Worm (Caenorhabditis elegans) whole organism, mixed stage, embryonic: ENCODE results near the gene M163.22.

Source experiments
- M03D4.4 ChIP-seq: sonication (generic microtip); optimal IDR thresholded peaks from 2 replicates; lab custom pipeline; 2017; ENCODE audit warnings: mild to moderate bottlenecking, missing genetic modification characterization, missing compliant biosample characterization
- bed-3 ChIP-seq: fragments of 200-800 bp; sonication (Bioruptor generic); optimal IDR thresholded peaks from 3 replicates; lab custom pipeline; 2018; ENCODE audit warnings: mild to moderate bottlenecking, missing genetic modification characterization, moderate library complexity, missing compliant biosample characterization
- blmp-1 ChIP-seq: fragments of 150-350 bp; optimal IDR thresholded peaks from 2 replicates; lab custom pipeline; 2014; ENCODE audit warnings: missing biosample characterization, missing genetic modification characterization
- ceh-39 ChIP-seq: fragments of 150-350 bp; optimal IDR thresholded peaks from 2 replicates; lab custom pipeline; 2014; ENCODE audit warnings: missing biosample characterization, missing genetic modification characterization
- ceh-43 ChIP-seq: fragments of 200-800 bp; sonication (Bioruptor generic); optimal IDR thresholded peaks from 2 replicates; lab custom pipeline; 2018; ENCODE audit warnings: mild to moderate bottlenecking, missing genetic modification characterization, moderate library complexity, missing compliant biosample characterization
- ceh-83 ChIP-seq: fragments of 200-800 bp; sonication (Bioruptor generic); optimal IDR thresholded peaks from 2 replicates; lab custom pipeline; 2018; ENCODE audit warnings: mild to moderate bottlenecking, missing genetic modification characterization, missing compliant biosample characterization
- ces-1 ChIP-seq: fragments of 150-350 bp; optimal IDR thresholded peaks from 2 replicates; lab custom pipeline; 2014; ENCODE audit warnings: missing biosample characterization, missing genetic modification reagents, missing genetic modification characterization
- cnd-1 ChIP-seq: fragments of 200-800 bp; sonication (Bioruptor generic); optimal IDR thresholded peaks from 2 replicates; lab custom pipeline; 2018; ENCODE audit warnings: mild to moderate bottlenecking, missing genetic modification characterization, missing compliant biosample characterization
- drap-1 ChIP-seq: fragments of 200-800 bp; sonication (Bioruptor generic); optimal IDR thresholded peaks from 3 replicates; lab custom pipeline; 2018; ENCODE audit warnings: mild to moderate bottlenecking, missing genetic modification characterization, missing compliant biosample characterization
- elt-1 ChIP-seq: sonication (generic microtip); optimal IDR thresholded peaks from 2 replicates; lab custom pipeline; 2017; ENCODE audit warnings: missing genetic modification characterization, mild to moderate bottlenecking, missing compliant biosample characterization, antibody characterized with exemption, moderate library complexity, borderline replicate concordance; ENCODE audit not compliant: insufficient read depth
- elt-3 ChIP-seq: fragments of 150-350 bp; optimal IDR thresholded peaks from 2 replicates; lab custom pipeline; 2014; ENCODE audit warnings: missing biosample characterization, missing genetic modification characterization
- flh-1 ChIP-seq: fragments of 200-800 bp; sonication (Bioruptor generic); optimal IDR thresholded peaks from 2 replicates; lab custom pipeline; 2018; ENCODE audit warnings: mild to moderate bottlenecking, missing genetic modification characterization, moderate library complexity, missing compliant biosample characterization
- ham-2 ChIP-seq: fragments of 200-800 bp; sonication (Bioruptor generic); optimal IDR thresholded peaks from 2 replicates; lab custom pipeline; 2018; ENCODE audit warnings: mild to moderate bottlenecking, missing genetic modification characterization, missing compliant biosample characterization
- hlh-1 ChIP-seq: fragments of 150-350 bp; optimal IDR thresholded peaks from 2 replicates; lab custom pipeline; 2014; ENCODE audit warnings: missing biosample characterization, missing genetic modification reagents, missing genetic modification characterization
- lin-13 ChIP-seq: fragments of 150-350 bp; optimal IDR thresholded peaks from 2 replicates; lab custom pipeline; 2014; ENCODE audit warnings: missing biosample characterization, missing genetic modification characterization
- lin-32 ChIP-seq: fragments of 200-800 bp; sonication (Bioruptor generic); optimal IDR thresholded peaks from 2 replicates; lab custom pipeline; 2018; ENCODE audit warnings: mild to moderate bottlenecking, missing genetic modification characterization, missing compliant biosample characterization
- lsy-2 ChIP-seq: fragments of 150-350 bp; optimal IDR thresholded peaks from 2 replicates; lab custom pipeline; 2014; ENCODE audit warnings: missing biosample characterization, missing genetic modification characterization
- mab-5 ChIP-seq: fragments of 150-350 bp; optimal IDR thresholded peaks from 2 replicates; lab custom pipeline; 2014; ENCODE audit warnings: missing biosample characterization, missing genetic modification characterization
- mep-1 ChIP-seq: fragments of 150-350 bp; optimal IDR thresholded peaks from 2 replicates; lab custom pipeline; 2017; ENCODE audit warnings: missing biosample characterization, missing genetic modification reagents, missing genetic modification characterization, inconsistent platforms
- nhr-12 ChIP-seq: fragments of 150-350 bp; optimal IDR thresholded peaks from 2 replicates; lab custom pipeline; 2014; ENCODE audit warnings: missing biosample characterization, missing genetic modification characterization
- nhr-2 ChIP-seq: fragments of 150-350 bp; optimal IDR thresholded peaks from 2 replicates; lab custom pipeline; 2014; ENCODE audit warnings: missing biosample characterization, missing genetic modification characterization
- nhr-237 ChIP-seq: fragments of 150-350 bp; optimal IDR thresholded peaks from 2 replicates; lab custom pipeline; 2014; ENCODE audit warnings: missing biosample characterization, missing genetic modification characterization
- nhr-28 ChIP-seq: fragments of 150-350 bp; optimal IDR thresholded peaks from 2 replicates; lab custom pipeline; 2014; ENCODE audit warnings: missing biosample characterization, missing genetic modification characterization
- nhr-76 ChIP-seq: sonication (generic microtip); optimal IDR thresholded peaks from 2 replicates; lab custom pipeline; 2017; ENCODE audit warnings: missing biosample characterization, missing genetic modification characterization
- pha-4 ChIP-seq: fragments of 150-350 bp; optimal IDR thresholded peaks from 2 replicates; lab custom pipeline; 2018; ENCODE audit warnings: missing biosample characterization, missing genetic modification reagents, missing genetic modification characterization
- sem-2 ChIP-seq: fragments of 200-800 bp; sonication (Bioruptor generic); optimal IDR thresholded peaks from 2 replicates; lab custom pipeline; 2018; ENCODE audit warnings: mild to moderate bottlenecking, missing genetic modification characterization, missing compliant biosample characterization
- snpc-4 ChIP-seq: fragments of 150-350 bp; optimal IDR thresholded peaks from 2 replicates; lab custom pipeline; 2014; ENCODE audit warnings: missing biosample characterization, missing genetic modification characterization
- sptf-1 ChIP-seq: sonication (generic microtip); optimal IDR thresholded peaks from 2 replicates; lab custom pipeline; 2017; ENCODE audit warnings: mild to moderate bottlenecking, missing genetic modification characterization, moderate library complexity, missing compliant biosample characterization
- unc-39 ChIP-seq: fragments of 150-350 bp; optimal IDR thresholded peaks from 2 replicates; lab custom pipeline; 2014; ENCODE audit warnings: missing biosample characterization, missing genetic modification characterization
- unc-62 ChIP-seq: fragments of 150-350 bp; optimal IDR thresholded peaks from 2 replicates; lab custom pipeline; 2014; ENCODE audit warnings: missing biosample characterization, missing genetic modification reagents, missing genetic modification characterization
- zip-8 ChIP-seq: fragments of 150-350 bp; optimal IDR thresholded peaks from 2 replicates; lab custom pipeline; 2014; ENCODE audit warnings: missing biosample characterization, missing genetic modification characterization
- ztf-11 ChIP-seq: fragments of 150-350 bp; optimal IDR thresholded peaks from 2 replicates; lab custom pipeline; 2014; ENCODE audit warnings: missing biosample characterization, missing genetic modification characterization

Gene M163.22

DNA sequence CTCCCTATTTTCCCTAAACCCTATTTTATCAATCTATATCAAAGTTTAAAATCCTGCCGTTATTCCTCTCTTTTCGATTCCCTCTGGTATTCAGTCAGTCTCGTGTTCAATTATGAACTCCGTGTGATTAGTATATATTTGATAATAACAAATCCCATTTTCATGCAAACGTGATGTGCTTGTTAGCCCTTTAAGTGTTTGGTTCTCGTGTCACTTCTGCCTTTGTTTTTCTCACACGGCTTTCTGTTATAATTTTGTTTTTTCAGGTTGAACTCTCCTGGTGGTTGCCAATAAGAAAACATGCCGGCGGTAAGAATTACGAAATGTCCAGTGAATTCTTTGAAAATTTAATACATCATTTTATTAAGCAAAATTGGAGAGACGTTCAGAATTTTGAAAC lies 839 bp downstream of the M163.22 start, which contains the start of gene M163.21:
TSS of gene M163.21 (plus strand) at position 301 of the 400 bp plus-strand sequence.
- no peak for TF ChIP-seq lin-32 (GFP tag; lab: Kevin White, UChicago)
- TF ChIP-seq nhr-12: no peak
- no peak for TF ChIP-seq pha-4 (tag; lab: Kevin White, UChicago)
- no peak for TF ChIP-seq lsy-2 (tag; lab: Kevin White, UChicago)
- TF ChIP-seq sem-2 (GFP tag; lab: Kevin White, UChicago): no peak
- no peak for TF ChIP-seq mab-5 (tag; lab: Kevin White, UChicago)
- TF ChIP-seq sptf-1: no peak
- TF ChIP-seq zip-8 (tag; lab: Kevin White, UChicago): no peak
- TF ChIP-seq flh-1 (GFP tag; lab: Kevin White, UChicago): no peak
- TF ChIP-seq nhr-2: no peak
- TF ChIP-seq elt-1: no peak
- no peak for TF ChIP-seq elt-3 (tag; lab: Kevin White, UChicago)

DNA sequence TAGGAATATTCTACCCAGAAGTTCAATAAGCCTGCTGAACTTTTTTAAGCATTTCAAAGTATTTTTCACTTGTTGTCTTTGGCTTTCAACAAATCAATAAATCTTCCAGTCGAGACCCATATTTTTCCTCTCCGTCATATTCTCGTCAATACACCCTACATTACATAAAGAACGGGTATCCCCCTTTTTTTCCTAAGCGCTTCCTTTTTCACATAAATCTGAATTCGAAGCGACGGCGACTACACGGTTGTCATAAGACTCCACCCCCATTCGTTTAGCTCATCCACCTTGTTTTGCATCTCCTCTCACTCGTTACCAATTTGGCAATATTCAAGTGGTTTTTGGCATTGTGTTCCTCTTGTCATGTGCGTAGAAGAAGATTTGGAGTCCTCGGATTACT lies 3.6 kb downstream of the M163.22 start, which contains the start of gene M163.9:
TSS of gene M163.9 (plus strand) at position 301 of the 400 bp plus-strand sequence.
- no peak for TF ChIP-seq flh-1 (GFP tag; lab: Kevin White, UChicago)
- TF ChIP-seq bed-3 (GFP tag; lab: Kevin White, UChicago): no peak

DNA sequence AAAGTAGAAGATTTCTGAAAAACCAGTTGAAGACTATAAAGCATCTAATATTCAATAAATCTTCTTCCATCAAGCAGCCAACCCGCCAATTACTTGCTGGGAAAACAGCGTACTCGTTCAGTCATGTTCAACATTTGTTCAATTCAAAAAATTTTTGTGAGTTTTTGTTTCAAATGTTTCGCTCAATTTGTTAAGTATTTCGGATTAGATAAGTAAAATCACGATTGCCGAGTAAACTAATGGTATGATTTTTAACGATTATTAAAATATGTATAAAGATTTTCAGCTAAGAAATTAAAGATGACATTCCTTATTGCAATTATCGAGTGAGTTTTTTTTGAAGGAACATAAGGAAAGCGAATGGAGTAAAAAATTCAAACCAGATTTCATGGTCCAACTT lies 5.0 kb downstream of the M163.22 start, which contains the start of gene M163.10:
TSS of gene M163.10 (plus strand) at position 301 of the 400 bp plus-strand sequence.
- TF ChIP-seq drap-1 (GFP tag; lab: Kevin White, UChicago) (no peak), ham-2 (no peak), blmp-1 (tag; lab: Kevin White, UChicago) (no peak), hlh-1 (tag; lab: Kevin White, UChicago) (no peak), ceh-43 (GFP tag; lab: Kevin White, UChicago) (no peak), elt-3 (tag; lab: Kevin White, UChicago) (no peak), nhr-12 (no peak), ztf-11 (tag; lab: Kevin White, UChicago) (no peak), cnd-1 (tag; lab: Kevin White, UChicago) (no peak), zip-8 (tag; lab: Kevin White, UChicago) (no peak), nhr-2 (no peak), nhr-237 (tag; lab: Kevin White, UChicago) (no peak), pha-4 (tag; lab: Kevin White, UChicago) (no peak)
- TF ChIP-seq, all 35 proteins: peak for 0

DNA sequence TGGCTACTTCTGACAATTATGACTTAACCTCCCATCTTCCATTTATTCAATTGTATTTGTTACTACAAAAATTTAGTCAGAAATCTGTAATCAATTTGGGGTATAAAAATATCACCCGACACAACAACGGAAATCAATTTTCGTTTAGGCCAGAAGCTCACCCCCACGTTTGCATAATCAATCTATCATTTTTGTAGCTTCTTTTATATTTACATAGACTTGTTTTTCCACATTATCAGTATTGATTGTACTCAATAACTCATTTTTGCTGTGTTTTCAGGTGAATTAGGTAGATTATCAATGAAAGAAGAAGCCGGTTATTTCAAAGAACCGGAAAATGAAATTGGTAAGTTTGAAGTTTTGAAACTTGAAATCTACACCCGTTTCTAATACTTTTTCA lies 8.0 kb downstream of the M163.22 start, which contains the start of gene M163.5:
TSS of gene M163.5 (plus strand) at position 301 of the 400 bp plus-strand sequence.
- no peak for TF ChIP-seq nhr-12
- TF ChIP-seq hlh-1 (tag; lab: Kevin White, UChicago): no peak
- TF ChIP-seq unc-62: no peak
- no peak for TF ChIP-seq ces-1
- no peak for TF ChIP-seq elt-3 (tag; lab: Kevin White, UChicago)
- no peak for TF ChIP-seq nhr-76
- TF ChIP-seq nhr-2: no peak
- TF ChIP-seq lsy-2 (tag; lab: Kevin White, UChicago): no peak
- TF ChIP-seq mab-5 (tag; lab: Kevin White, UChicago): no peak
- no peak for TF ChIP-seq ceh-39 (tag; lab: Kevin White, UChicago)
- TF ChIP-seq blmp-1 (tag; lab: Kevin White, UChicago): no peak
- no peak for TF ChIP-seq nhr-28 (tag; lab: Kevin White, UChicago)
- no peak for TF ChIP-seq ztf-11 (tag; lab: Kevin White, UChicago)
- TF ChIP-seq unc-39: no peak
- TF ChIP-seq pha-4 (tag; lab: Kevin White, UChicago): no peak
- TF ChIP-seq mep-1 (tag; lab: Kevin White, UChicago): no peak
- TF ChIP-seq ham-2: no peak
- TF ChIP-seq lin-32 (GFP tag; lab: Kevin White, UChicago): no peak
- no peak for TF ChIP-seq elt-1

DNA sequence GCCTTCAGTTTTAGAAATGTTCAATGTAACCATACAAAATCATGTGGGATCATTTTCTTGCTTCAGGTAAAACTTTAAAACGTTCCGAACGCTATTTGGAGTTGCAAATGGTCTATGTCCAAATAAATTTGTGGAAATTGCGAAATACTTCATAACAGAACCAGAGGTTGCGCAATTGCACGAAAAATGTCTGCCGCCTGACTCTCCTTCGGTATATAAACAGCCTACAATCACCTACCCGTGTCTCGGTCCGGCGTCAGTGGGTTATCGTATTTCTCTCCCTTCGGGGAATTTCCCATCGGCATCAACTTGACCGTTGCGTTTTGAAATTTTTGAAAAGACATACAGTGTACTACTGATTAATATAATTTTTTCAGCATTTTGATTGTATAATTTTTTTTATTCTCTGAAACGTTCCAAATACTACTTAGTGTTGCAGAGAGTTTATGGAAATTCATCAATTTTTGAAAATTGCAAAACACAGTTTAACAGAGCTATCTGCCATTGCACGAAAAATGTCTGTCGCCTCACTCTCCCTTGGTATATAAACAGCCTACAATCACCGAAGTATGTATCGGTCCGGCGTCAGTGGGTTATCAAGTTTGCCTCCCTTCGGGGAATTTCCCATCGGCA lies 11.0 kb downstream of the M163.22 start:
- peak; percentile 51 for TF ChIP-seq zip-8 (tag; lab: Kevin White, UChicago)
- no peak for TF ChIP-seq blmp-1 (tag; lab: Kevin White, UChicago)

DNA sequence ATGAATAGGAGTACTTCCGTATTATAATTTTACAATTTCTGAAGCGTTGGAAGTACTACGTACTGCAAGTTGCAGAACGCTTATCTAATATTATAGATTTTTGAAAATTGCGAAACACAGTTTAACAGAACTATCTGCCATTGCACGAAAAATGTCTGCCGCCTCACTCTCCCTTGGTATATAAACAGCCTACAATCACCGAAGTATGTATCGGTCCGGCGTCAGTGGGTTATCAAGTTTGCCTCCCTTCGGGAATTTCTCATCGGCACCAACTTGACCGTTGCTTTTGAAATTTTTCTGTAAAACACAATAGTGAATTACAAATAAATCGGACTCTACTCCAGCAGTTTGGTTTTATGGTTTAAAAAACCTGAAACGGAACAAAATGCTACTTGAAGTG lies 11.6 kb downstream of the M163.22 start:
- no peak for TF ChIP-seq sptf-1
- no peak for TF ChIP-seq elt-1
- TF ChIP-seq mep-1 (tag; lab: Kevin White, UChicago): no peak
- no peak for TF ChIP-seq elt-3 (tag; lab: Kevin White, UChicago)
- TF ChIP-seq mab-5 (tag; lab: Kevin White, UChicago): no peak
- no peak for TF ChIP-seq lin-13
- TF ChIP-seq nhr-28 (tag; lab: Kevin White, UChicago): no peak
- TF ChIP-seq snpc-4 (tag; lab: Kevin White, UChicago): no peak
- no peak for TF ChIP-seq bed-3 (GFP tag; lab: Kevin White, UChicago)
- TF ChIP-seq sem-2 (GFP tag; lab: Kevin White, UChicago): no peak
- TF ChIP-seq drap-1 (GFP tag; lab: Kevin White, UChicago): no peak
- no peak for TF ChIP-seq M03D4.4
- no peak for TF ChIP-seq nhr-12
- TF ChIP-seq ceh-83 (GFP tag; lab: Kevin White, UChicago): no peak
- TF ChIP-seq nhr-2: no peak
- TF ChIP-seq ztf-11 (tag; lab: Kevin White, UChicago): no peak
- no peak for TF ChIP-seq ceh-39 (tag; lab: Kevin White, UChicago)
- no peak for TF ChIP-seq ham-2
